Worm (Caenorhabditis elegans) whole organism, early embryonic: Measurements from ENCODE around the gene ZK1098.12.

Source experiments
- flt-1 ChIP-seq: fragments of 200-800 bp; sonication (Bioruptor generic); IDR thresholded peaks from 2 replicates; pipeline ENCODE4 v1.3.6; 2022; ENCODE audit warnings: missing genetic modification characterization, missing compliant biosample characterization
- tbx-37 ChIP-seq: fragments of 200-800 bp; sonication (Bioruptor generic); conservative IDR thresholded peaks from 2 replicates; pipeline ENCODE4 v1.3.6; 2022; ENCODE audit warnings: missing genetic modification reagents, missing genetic modification characterization, missing compliant biosample characterization

DNA sequence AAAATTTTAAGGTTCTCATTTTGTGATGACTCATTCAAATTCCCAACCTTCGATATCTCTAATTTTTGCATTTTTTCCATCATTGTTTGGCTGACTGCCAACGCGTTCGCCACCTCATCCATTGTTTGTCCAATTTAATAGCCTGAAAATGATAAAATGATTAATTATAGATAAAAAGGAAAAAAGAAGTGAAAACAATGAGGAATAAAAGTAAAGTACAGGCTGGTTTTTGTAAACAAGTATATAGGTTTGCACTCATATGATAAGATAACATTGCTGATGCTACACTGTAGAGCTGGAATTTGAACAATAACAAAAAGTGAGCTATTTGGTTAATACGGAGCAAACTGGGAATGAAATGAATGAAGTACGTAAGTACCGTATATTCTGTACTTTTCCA, 37.3 kb downstream of the ZK1098.12 start, which contains the start of gene C48B4.3:
- no peak for TF ChIP-seq flt-1 (GFP tag; lab: Robert Waterston, UW)
- TF ChIP-seq tbx-37 = no peak
